Worm (Caenorhabditis elegans) whole organism, L4/young adult: ENCODE data around the gene marc-1.

Source experiments
- W03F9.2 ChIP-seq: fragments of 150-350 bp; optimal IDR thresholded peaks from 2 replicates; lab custom pipeline; 2014; ENCODE audit warnings: missing biosample characterization, missing genetic modification characterization
- dao-5 ChIP-seq: sonication (generic microtip); optimal IDR thresholded peaks from 2 replicates; lab custom pipeline; 2016; ENCODE audit warnings: missing genotype, missing genetic modification characterization, moderate library complexity, missing compliant biosample characterization
- him-1 ChIP-seq: sonication (generic microtip); optimal IDR thresholded peaks from 2 replicates; lab custom pipeline; 2016; ENCODE audit warnings: missing genotype, missing genetic modification reagents, missing genetic modification characterization, missing compliant biosample characterization

Gene marc-1

DNA sequence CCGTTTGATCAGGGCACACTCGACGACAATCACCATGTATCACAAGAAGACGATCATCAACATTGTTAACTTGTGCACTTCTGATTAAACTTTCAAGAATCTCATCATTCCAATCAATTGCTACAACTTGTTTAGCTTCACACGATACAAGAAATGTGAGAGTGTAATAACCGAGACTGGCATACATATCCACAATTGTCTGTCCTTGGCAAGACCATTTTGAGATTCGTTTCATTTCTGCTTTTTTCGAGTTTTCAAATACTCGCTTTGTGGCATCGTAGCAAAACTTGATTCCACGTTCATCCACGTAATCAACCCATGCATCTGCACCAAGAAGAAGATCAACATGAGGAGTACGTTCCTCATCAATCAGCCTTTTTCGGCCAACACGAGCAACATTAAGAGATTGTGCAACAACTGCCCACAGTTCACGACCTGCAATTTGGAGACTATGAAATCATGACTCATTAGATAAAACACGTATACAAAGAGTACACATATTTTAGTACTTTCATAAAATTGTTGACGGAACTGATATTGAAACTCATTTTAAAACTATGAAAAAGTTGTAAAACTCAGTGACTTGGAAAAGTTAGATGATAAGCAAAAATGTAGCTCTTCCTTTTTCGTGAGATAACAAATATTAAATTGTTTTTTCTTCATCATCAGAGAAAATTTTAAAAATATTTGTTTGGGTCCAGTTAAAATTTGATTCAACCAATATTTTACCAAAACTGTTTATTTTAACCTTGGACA lies 26.9 kb upstream of the marc-1 start:
- TF ChIP-seq him-1 (tag; lab: Kevin White, UChicago) (no peak), dao-5 (tag; lab: Kevin White, UChicago) (no peak), W03F9.2 (tag; lab: Kevin White, UChicago) (no peak)

DNA sequence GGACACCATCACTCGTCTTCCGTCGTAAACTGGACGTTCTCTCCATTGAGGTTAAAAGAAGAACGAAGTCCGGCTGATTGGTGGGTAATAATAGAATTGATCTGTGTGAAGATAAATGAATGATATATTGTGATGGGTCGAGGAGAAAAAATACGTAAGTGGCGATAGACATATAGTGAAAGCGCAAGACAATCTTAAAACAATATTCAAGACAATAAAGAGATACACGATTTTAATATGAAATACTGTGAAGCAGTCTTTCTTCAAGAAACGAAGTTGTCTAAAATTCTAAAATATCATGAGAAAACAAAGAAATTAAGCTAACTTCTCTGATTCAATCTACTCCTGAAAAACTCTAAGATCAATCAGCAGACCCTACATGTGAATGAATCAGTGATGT lies 26.0 kb upstream of the marc-1 start, which contains the start of gene F40F9.10:
TSS of gene F40F9.10 (minus strand) at position 101 of the 400 bp plus-strand sequence.
- TF ChIP-seq him-1 (tag; lab: Kevin White, UChicago) (no peak), W03F9.2 (tag; lab: Kevin White, UChicago) (no peak), dao-5 (tag; lab: Kevin White, UChicago) (no peak)

DNA sequence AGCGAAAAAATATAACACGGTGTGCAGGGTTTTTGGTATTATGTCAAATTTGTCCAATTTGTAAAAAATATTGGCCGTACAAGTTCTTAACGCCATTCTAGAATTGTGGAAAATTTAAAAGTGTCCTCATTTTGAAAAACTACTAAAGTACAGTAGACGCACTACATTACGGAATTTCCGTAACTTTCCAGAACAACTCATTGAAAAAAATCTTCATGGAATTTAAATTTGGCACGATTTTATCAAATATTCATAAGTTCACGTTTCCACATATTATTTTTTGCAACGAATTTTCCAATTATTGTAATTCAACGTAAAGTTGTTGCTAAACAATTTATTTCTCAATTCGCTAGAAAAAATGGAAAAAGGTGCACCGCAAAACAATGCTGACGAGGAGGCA lies 24.6 kb upstream of the marc-1 start, which contains the start of gene F40F9.3:
TSS of gene F40F9.3 (plus strand) at position 301 of the 400 bp plus-strand sequence.
- TF ChIP-seq dao-5 (tag; lab: Kevin White, UChicago) (no peak), W03F9.2 (tag; lab: Kevin White, UChicago) (no peak), him-1 (tag; lab: Kevin White, UChicago) (no peak)

DNA sequence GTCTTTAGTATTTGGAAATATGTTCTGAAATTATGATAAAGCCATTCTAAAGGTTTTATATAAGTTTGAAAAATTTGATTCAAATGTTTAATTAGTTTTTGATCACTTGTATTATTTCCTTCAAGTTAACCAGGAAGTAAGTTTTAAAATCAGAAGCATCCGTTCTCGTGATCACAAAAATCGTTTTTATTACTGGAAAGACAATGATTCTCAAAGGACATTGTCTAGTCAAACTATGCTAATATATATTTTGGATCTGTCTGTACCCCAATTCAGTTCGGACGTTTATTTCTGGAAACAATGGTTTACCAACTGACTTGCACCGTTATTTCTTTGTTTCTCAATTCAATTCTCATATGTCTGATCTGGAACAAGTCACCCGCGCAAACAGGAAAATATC lies 23.1 kb upstream of the marc-1 start, which contains the start of gene str-188:
TSS of gene str-188 (plus strand) at position 301 of the 400 bp plus-strand sequence.
- no peak for TF ChIP-seq W03F9.2 (tag; lab: Kevin White, UChicago)
- TF ChIP-seq dao-5 (tag; lab: Kevin White, UChicago): no peak
- TF ChIP-seq him-1 (tag; lab: Kevin White, UChicago): no peak

DNA sequence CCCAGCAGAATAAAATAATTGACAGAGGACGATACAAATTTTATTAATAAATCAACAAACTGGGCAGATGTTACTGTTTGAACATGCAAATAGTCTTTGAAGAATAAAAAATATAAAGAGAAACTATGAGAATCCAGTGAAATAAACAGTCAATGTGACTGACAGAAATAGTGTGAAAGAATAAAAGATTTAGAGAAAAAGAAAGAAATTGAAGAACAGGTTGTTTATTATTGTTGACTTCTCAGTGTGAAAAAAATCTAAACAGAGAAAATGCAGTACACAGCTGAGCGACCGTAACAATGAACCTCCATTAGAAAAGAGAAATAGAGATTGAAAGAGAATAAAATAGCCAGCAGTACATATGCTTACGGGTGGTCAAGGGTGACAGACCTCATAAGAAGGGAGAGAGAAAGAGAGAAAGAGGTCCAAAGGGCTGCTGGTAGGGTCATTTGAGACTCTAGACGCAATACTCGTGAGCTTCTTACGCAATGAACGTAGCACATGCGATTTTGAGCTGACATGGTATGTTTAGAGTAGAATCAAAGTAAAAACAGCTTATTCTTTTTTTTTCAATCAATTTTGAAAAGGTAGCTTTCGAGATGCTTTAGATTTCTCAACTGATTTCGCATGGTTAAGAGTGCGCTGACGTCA lies 15.4 kb upstream of the marc-1 start, which contains the start of gene slcr-46.3:
TSS of gene slcr-46.3 (minus strand) at position 86 of the 651 bp plus-strand sequence.
- TF ChIP-seq dao-5 (tag; lab: Kevin White, UChicago): no peak
- TF ChIP-seq him-1 (tag; lab: Kevin White, UChicago): no peak
- no peak for TF ChIP-seq W03F9.2 (tag; lab: Kevin White, UChicago)

DNA sequence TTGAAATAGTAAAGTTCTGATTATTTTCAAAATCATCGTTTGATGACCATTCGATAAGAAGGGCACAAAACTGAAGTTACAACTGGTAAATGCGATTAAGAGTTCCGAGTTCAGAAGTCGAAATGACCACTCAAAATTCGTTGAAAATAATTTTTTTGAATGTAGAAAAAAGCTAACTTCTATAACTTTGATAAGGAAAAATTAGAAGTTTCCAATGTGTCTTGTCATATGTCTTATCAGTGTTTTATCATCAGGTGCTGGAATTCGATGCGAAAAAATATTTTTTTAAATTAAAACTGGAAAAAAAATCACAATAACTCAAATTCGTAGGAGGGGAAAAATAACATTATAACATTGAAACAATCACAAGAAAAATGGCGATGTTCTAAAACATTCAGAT lies 13.8 kb upstream of the marc-1 start:
- no peak for TF ChIP-seq him-1 (tag; lab: Kevin White, UChicago)
- TF ChIP-seq W03F9.2 (tag; lab: Kevin White, UChicago): no peak
- TF ChIP-seq dao-5 (tag; lab: Kevin White, UChicago): no peak

DNA sequence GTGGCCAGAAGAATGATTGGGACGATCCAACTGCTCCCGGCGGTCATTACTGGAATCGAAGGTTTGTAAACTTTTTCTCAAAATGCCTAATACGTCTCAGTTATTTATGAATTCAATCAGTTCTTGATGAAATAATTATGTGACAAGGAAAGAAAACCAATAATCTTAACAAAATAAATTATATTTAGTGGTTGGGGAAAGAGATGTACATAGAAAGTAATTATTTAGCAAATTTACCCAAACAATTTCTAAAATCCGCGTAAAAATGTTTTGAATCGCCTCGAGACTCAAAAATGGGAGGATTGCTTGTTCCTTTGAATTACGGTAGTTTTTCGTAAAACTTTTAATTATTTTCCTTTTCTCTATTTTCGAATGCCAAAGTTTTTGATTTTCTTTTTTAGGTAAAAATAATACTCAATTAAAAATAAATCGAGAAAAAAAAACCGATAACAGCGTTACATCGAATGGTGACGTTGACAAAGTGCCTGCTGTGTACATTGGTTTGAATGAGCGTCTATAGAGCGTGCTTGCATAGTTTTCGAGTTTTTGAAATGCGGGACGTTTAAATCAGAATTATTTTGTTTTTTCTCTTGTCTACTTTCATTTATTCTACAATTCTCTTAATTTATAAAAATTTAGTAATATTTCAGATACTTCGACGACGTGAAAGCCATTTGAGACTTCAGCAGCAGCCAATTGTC lies 9.9 kb upstream of the marc-1 start, which contains the start of the genes aagr-3 and drap-1:
TSS of gene aagr-3 (minus strand) at position 51 of the 701 bp plus-strand sequence.
TSS of gene drap-1 (plus strand) at position 645 of the 701 bp plus-strand sequence.
- peak; percentile 28 for TF ChIP-seq W03F9.2 (tag; lab: Kevin White, UChicago)
- TF ChIP-seq dao-5 (tag; lab: Kevin White, UChicago): no peak
- no peak for TF ChIP-seq him-1 (tag; lab: Kevin White, UChicago)

DNA sequence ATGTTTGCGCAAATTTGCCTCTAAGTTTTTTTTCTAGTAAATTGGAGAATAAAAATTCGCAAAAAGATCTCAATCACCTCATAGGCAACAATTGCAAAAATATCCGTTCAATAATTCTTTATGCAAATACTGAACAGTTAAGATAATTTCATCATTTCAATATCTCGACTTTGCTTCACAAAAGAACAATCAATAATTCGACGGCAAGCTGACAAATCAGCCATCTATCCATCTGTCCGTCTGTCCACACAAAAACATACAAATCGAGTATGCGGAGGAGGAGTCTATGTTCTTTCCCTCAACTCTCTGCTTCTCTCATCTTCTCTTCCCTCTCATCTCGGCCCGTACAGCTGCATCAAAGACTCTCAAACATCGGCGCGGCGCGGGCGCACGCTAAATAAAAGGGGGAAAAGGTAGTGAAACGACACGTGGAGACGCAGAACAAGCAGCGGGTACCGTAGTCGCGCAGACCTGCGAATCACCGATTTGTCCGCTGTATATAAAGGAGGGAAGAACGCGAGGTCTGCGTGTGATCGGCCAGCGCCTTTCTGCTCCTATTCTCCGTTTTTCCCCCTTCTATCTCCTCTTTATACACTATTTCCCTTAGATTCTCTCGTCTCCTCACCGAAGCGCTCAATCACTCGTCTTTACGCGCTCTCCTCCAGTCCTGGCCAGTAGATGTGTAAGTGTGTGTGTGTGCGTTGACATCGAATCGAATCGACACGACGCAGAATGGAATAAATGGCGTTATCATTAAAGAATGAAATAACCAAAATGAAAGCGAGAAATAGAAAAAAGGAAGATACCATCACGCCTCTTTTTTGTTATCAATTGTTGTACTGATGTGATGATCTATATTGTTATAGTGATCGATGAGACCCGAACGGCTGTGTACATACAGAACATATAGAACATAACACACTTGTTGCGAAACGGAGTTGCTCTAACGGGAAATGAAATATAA lies 8.5 kb upstream of the marc-1 start:
- TF ChIP-seq him-1 (tag; lab: Kevin White, UChicago): peak; percentile 96
- peak; percentile 38 for TF ChIP-seq W03F9.2 (tag; lab: Kevin White, UChicago)
- peak; percentile 39 for TF ChIP-seq dao-5 (tag; lab: Kevin White, UChicago)

DNA sequence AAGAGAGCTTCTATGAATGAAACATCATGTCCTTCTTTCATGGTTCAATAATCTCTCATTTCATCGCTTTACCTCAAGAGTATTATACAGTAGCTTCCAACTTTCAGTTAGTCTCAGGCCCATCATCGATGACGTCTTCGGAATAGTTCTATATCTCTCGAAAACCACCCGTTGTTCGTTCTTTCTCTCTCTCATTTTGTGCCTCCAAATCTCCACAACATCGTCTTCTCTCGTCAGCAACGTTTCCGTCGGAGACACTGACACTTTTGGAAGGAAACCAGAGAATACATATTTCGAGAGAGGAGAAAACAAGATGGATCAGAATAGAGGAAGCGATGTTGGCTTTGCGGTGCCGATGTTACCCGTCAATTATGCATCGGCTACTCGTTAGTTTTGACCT lies 7.7 kb upstream of the marc-1 start:
- TF ChIP-seq dao-5 (tag; lab: Kevin White, UChicago): no peak
- TF ChIP-seq him-1 (tag; lab: Kevin White, UChicago): no peak
- TF ChIP-seq W03F9.2 (tag; lab: Kevin White, UChicago): no peak

DNA sequence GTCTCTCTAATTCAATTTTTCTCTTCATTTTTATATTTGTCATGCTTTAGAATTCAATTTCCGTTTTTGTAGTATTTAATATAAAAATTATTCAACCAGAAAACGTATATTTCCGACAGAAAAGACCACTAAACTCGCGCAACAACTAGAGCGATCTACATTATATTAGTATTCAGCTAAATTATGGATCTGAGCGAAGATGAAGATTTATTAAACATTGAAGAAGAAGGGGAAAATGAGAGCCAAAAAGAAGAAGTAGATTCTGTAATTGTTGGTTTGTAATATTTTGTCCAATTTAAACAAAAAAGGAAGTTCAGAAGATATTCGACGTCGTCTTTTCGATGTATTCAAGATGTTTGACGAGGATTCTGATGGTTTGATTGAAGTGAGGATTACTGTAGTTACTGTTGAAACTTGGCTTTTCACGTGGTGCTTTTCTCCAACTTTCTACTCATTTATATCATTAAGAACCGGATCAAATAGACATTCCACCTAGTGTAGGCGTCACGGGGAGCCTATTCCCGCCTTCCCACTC lies 5.5 kb upstream of the marc-1 start, which contains the start of gene cal-7:
TSS of gene cal-7 (plus strand) at position 184 of the 535 bp plus-strand sequence.
- TF ChIP-seq dao-5 (tag; lab: Kevin White, UChicago): no peak
- TF ChIP-seq W03F9.2 (tag; lab: Kevin White, UChicago): no peak
- no peak for TF ChIP-seq him-1 (tag; lab: Kevin White, UChicago)

DNA sequence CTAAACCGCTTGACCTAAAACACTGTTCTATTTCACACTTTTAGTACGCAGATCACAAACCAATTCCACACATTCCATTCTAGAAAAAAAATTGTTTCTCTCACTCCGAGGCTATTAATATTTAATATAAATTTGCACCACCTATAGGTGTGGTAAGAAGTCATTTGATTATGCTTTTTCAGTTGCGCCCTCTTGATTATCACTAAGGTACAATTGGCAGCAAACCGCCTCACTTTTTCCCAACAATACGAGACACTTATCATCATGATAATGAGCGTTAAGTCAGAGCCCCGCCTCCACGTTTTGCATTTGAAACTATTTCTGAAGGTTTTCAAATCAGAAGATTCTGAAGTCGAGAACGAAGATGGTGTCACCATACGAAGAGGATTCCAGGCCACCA lies 2.2 kb upstream of the marc-1 start, which contains the start of gene aqp-4:
TSS of gene aqp-4 (plus strand) at position 270 of the 400 bp plus-strand sequence.
- no peak for TF ChIP-seq him-1 (tag; lab: Kevin White, UChicago)
- TF ChIP-seq dao-5 (tag; lab: Kevin White, UChicago): no peak
- TF ChIP-seq W03F9.2 (tag; lab: Kevin White, UChicago): no peak
